1 fruit fly cellular context compared by ENCODE assay signal in genomic region chr2L:10386208-10386805, dm6.
TF ChIP-seq lines count a peak whose summit lies in the region.

Cdk1 (minus strand) TSS chr2L:10386262.
mRpS7 (plus strand) TSS chr2L:10386662.

TF ChIP-seq in whole organism, embryonic, 481 proteins besides CTCF, POLR2A, EP300 and RAD21 (continued from another document and continues in another):
- TF ChIP-seq Med (GFP tag; lab: Kevin White, UChicago) (peak; percentile 86), CG3163 (GFP tag; optimal IDR thresholded peaks at IDR 0.05; lab: Kevin White, UChicago) (peak; percentile 8), YL-1 (GFP tag; optimal IDR thresholded peaks at IDR 0.05; lab: Kevin White, UChicago) (peak; percentile 26), Bteb2 (GFP tag; optimal IDR thresholded peaks at IDR 0.05; lab: Kevin White, UChicago) (peak; percentile 69), lilli (GFP tag; optimal IDR thresholded peaks at IDR 0.05; lab: Kevin White, UChicago) (peak; percentile 71), yki (optimal IDR thresholded peaks at IDR 0.05; lab: Kevin White, UChicago) (no peak), Hand (GFP tag; optimal IDR thresholded peaks at IDR 0.05; lab: Kevin White, UChicago) (no peak), ATbp (GFP tag; optimal IDR thresholded peaks at IDR 0.05; lab: Kevin White, UChicago) (no peak), dmrt99B (tag; optimal IDR thresholded peaks at IDR 0.05; lab: Kevin White, UChicago) (peak; percentile 78), ara (GFP tag; IDR thresholded peaks at IDR 0.05; lab: Robert Waterston, UW) (no peak), odd (GFP tag; optimal IDR thresholded peaks at IDR 0.05; lab: Kevin White, UChicago) (no peak), sc (optimal IDR thresholded peaks at IDR 0.05; lab: Kevin White, UChicago) (no peak), sc (GFP tag; optimal IDR thresholded peaks at IDR 0.05; lab: Kevin White, UChicago) (peak; percentile 36), tap (tag; optimal IDR thresholded peaks at IDR 0.05; lab: Kevin White, UChicago) (peak; percentile 61), nerfin-1 (tag; optimal IDR thresholded peaks at IDR 0.05; lab: Kevin White, UChicago) (peak; percentile 51), NC2α (GFP tag; optimal IDR thresholded peaks at IDR 0.05; lab: Kevin White, UChicago) (no peak), MESR4 (GFP tag; optimal IDR thresholded peaks at IDR 0.05; lab: Kevin White, UChicago) (peak; percentile 62), CG17802 (tag; optimal IDR thresholded peaks at IDR 0.05; lab: Kevin White, UChicago) (peak; percentile 85), CG6765 (GFP tag; optimal IDR thresholded peaks at IDR 0.05; lab: Kevin White, UChicago) (no peak), CG12769 (tag; optimal IDR thresholded peaks at IDR 0.05; lab: Kevin White, UChicago) (no peak), CG12236 (GFP tag; optimal IDR thresholded peaks at IDR 0.05; lab: Kevin White, UChicago) (no peak), Hmr (GFP tag; optimal IDR thresholded peaks at IDR 0.05; lab: Kevin White, UChicago) (peak; percentile 73), CG12942 (GFP tag; optimal IDR thresholded peaks at IDR 0.05; lab: Kevin White, UChicago) (peak; percentile 62), eyg (GFP tag; optimal IDR thresholded peaks at IDR 0.05; lab: Kevin White, UChicago) (no peak), phol (tag; optimal IDR thresholded peaks at IDR 0.05; lab: Kevin White, UChicago) (peak; percentile 89), grau (tag; optimal IDR thresholded peaks at IDR 0.05; lab: Kevin White, UChicago) (peak; percentile 81), tx (GFP tag; optimal IDR thresholded peaks at IDR 0.05; lab: Kevin White, UChicago) (peak; percentile 44), CG4328 (GFP tag; optimal IDR thresholded peaks at IDR 0.05; lab: Kevin White, UChicago) (no peak), CG6654 (GFP tag; optimal IDR thresholded peaks at IDR 0.05; lab: Kevin White, UChicago) (peak; percentile 7), CG18599 (GFP tag; optimal IDR thresholded peaks at IDR 0.05; lab: Kevin White, UChicago) (peak; percentile 75), CG6813 (GFP tag; optimal IDR thresholded peaks at IDR 0.05; lab: Kevin White, UChicago) (no peak), Dad (GFP tag; optimal IDR thresholded peaks at IDR 0.05; lab: Kevin White, UChicago) (peak; percentile 21), CG11456 (GFP tag; IDR thresholded peaks at IDR 0.05; lab: Robert Waterston, UW) (peak; percentile 52; the same call in 1 of the 3 replicates), al (GFP tag; IDR thresholded peaks at IDR 0.05; lab: Robert Waterston, UW) (peak; percentile 54), CG11695 (GFP tag; IDR thresholded peaks at IDR 0.05; lab: Robert Waterston, UW) (peak; percentile 70), CG8089 (GFP tag; optimal IDR thresholded peaks at IDR 0.05; lab: Kevin White, UChicago) (peak; percentile 42), CG10209 (GFP tag; optimal IDR thresholded peaks at IDR 0.05; lab: Kevin White, UChicago) (peak; percentile 68), sisA (GFP tag; IDR thresholded peaks at IDR 0.05; lab: Robert Waterston, UW) (peak; percentile 38; the same call in 1 of the 2 replicates), trem (tag; optimal IDR thresholded peaks at IDR 0.05; lab: Kevin White, UChicago) (peak; percentile 61), ems (GFP tag; optimal IDR thresholded peaks at IDR 0.05; lab: Kevin White, UChicago) (no peak), Nf-YB (GFP tag; optimal IDR thresholded peaks at IDR 0.05; lab: Kevin White, UChicago) (peak; percentile 51), Myb (GFP tag; optimal IDR thresholded peaks at IDR 0.05; lab: Kevin White, UChicago) (peak; percentile 40), z (GFP tag; IDR thresholded peaks at IDR 0.05; lab: Robert Waterston, UW) (no peak), Xbp1 (GFP tag; optimal IDR thresholded peaks at IDR 0.05; lab: Kevin White, UChicago) (peak; percentile 77), CG10979 (tag; optimal IDR thresholded peaks at IDR 0.05; lab: Kevin White, UChicago) (peak; percentile 70), CG16813 (GFP tag; IDR thresholded peaks at IDR 0.05; lab: Robert Waterston, UW; ENCODE audit: partially characterized antibody) (no peak), Rx (GFP tag; IDR thresholded peaks at IDR 0.05; lab: Robert Waterston, UW) (no peak), Awh (GFP tag; IDR thresholded peaks at IDR 0.05; lab: Robert Waterston, UW) (peak; percentile 54; the same call in 1 of the 2 replicates), Dek (tag; optimal IDR thresholded peaks at IDR 0.05; lab: Kevin White, UChicago) (peak; percentile 81), gt (GFP tag; IDR thresholded peaks at IDR 0.05; lab: Robert Waterston, UW) (no peak), amos (GFP tag; IDR thresholded peaks at IDR 0.05; lab: Robert Waterston, UW; ENCODE audit: partially characterized antibody) (no peak), mld (GFP tag; IDR thresholded peaks at IDR 0.05; lab: Robert Waterston, UW; ENCODE audit: partially characterized antibody) (no peak), unpg (GFP tag; optimal IDR thresholded peaks at IDR 0.05; lab: Kevin White, UChicago) (peak; percentile 79), zf30C (GFP tag; optimal IDR thresholded peaks at IDR 0.05; lab: Kevin White, UChicago) (no peak), stwl (tag; optimal IDR thresholded peaks at IDR 0.05; lab: Kevin White, UChicago) (no peak), mam (GFP tag; optimal IDR thresholded peaks at IDR 0.05; lab: Kevin White, UChicago) (peak; percentile 56), sd (tag; optimal IDR thresholded peaks at IDR 0.05; lab: Kevin White, UChicago) (peak; percentile 59), CG10959 (GFP tag; IDR thresholded peaks at IDR 0.05; lab: Robert Waterston, UW) (no peak), CG8388 (GFP tag; optimal IDR thresholded peaks at IDR 0.05; lab: Kevin White, UChicago) (peak; percentile 79), sens (GFP tag; lab: Kevin White, UChicago) (peak; percentile 94), CG7928 (GFP tag; optimal IDR thresholded peaks at IDR 0.05; lab: Kevin White, UChicago) (peak; percentile 18), bigmax (GFP tag; optimal IDR thresholded peaks at IDR 0.05; lab: Kevin White, UChicago) (no peak), vfl (GFP tag; optimal IDR thresholded peaks at IDR 0.05; lab: Kevin White, UChicago) (no peak), CG42726 (GFP tag; IDR thresholded peaks at IDR 0.05; lab: Robert Waterston, UW; ENCODE audit: partially characterized antibody) (no peak), CG2875 (GFP tag; optimal IDR thresholded peaks at IDR 0.05; lab: Kevin White, UChicago) (peak; percentile 27), dan (GFP tag; IDR thresholded peaks at IDR 0.05; lab: Robert Waterston, UW) (no peak), CG1602 (GFP tag; optimal IDR thresholded peaks at IDR 0.05; lab: Kevin White, UChicago) (peak; percentile 70), shn (GFP tag; optimal IDR thresholded peaks at IDR 0.05; lab: Kevin White, UChicago) (peak; percentile 31), CG4282 (GFP tag; optimal IDR thresholded peaks at IDR 0.05; lab: Kevin White, UChicago) (no peak), dati (GFP tag; IDR thresholded peaks at IDR 0.05; lab: Robert Waterston, UW) (peak; percentile 16; the same call in 1 of the 2 replicates), CG10267 (tag; optimal IDR thresholded peaks at IDR 0.05; lab: Kevin White, UChicago) (peak; percentile 74), MBD-R2 (GFP tag; IDR thresholded peaks at IDR 0.05; lab: Robert Waterston, UW) (0 out of 2 replicates have a peak, but pooled peaks have one; percentile 18), Xrp1 (GFP tag; IDR thresholded peaks at IDR 0.05; lab: Robert Waterston, UW) (peak; percentile 69), emc (GFP tag; optimal IDR thresholded peaks at IDR 0.05; lab: Kevin White, UChicago) (no peak), tna (GFP tag; IDR thresholded peaks at IDR 0.05; lab: Robert Waterston, UW; ENCODE audit: partially characterized antibody) (no peak), CG32772 (GFP tag; IDR thresholded peaks at IDR 0.05; lab: Robert Waterston, UW) (peak; percentile 72), Side (GFP tag; optimal IDR thresholded peaks at IDR 0.05; lab: Kevin White, UChicago) (peak; percentile 18), Fer3 (tag; optimal IDR thresholded peaks at IDR 0.05; lab: Kevin White, UChicago) (peak; percentile 74), Dbx (GFP tag; IDR thresholded peaks at IDR 0.05; lab: Robert Waterston, UW) (peak; percentile 63; the same call in 2 of the 3 replicates), gem (tag; optimal IDR thresholded peaks at IDR 0.05; lab: Kevin White, UChicago) (peak; percentile 90), chm (GFP tag; IDR thresholded peaks at IDR 0.05; lab: Robert Waterston, UW) (peak; percentile 68), disco-r (GFP tag; optimal IDR thresholded peaks at IDR 0.05; lab: Kevin White, UChicago) (peak; percentile 18), CG11504 (tag; optimal IDR thresholded peaks at IDR 0.05; lab: Kevin White, UChicago) (peak; percentile 85), CG2120 (GFP tag; optimal IDR thresholded peaks at IDR 0.05; lab: Kevin White, UChicago) (peak; percentile 80), row (GFP tag; IDR thresholded peaks at IDR 0.05; lab: Robert Waterston, UW) (peak; percentile 81), Bdp1 (GFP tag; optimal IDR thresholded peaks at IDR 0.05; lab: Kevin White, UChicago) (no peak), CG12155 (GFP tag; optimal IDR thresholded peaks at IDR 0.05; lab: Kevin White, UChicago) (peak; percentile 69), Ets97D (GFP tag; optimal IDR thresholded peaks at IDR 0.05; lab: Kevin White, UChicago) (peak; percentile 31), Mad (GFP tag; optimal IDR thresholded peaks at IDR 0.05; lab: Kevin White, UChicago) (peak; percentile 40), Hr39 (optimal IDR thresholded peaks at IDR 0.05; lab: Kevin White, UChicago) (no peak), CG33213 (GFP tag; optimal IDR thresholded peaks at IDR 0.05; lab: Kevin White, UChicago) (no peak), CG31224 (GFP tag; IDR thresholded peaks at IDR 0.05; lab: Robert Waterston, UW) (peak; percentile 39; the same call in 1 of the 2 replicates), Ravus (GFP tag; IDR thresholded peaks at IDR 0.05; lab: Robert Waterston, UW) (no peak; the same call in 1 of the 2 replicates), D (optimal IDR thresholded peaks at IDR 0.05; lab: Kevin White, UChicago) (no peak), D (GFP tag; optimal IDR thresholded peaks at IDR 0.05; lab: Kevin White, UChicago) (peak; percentile 64), tll (GFP tag; optimal IDR thresholded peaks at IDR 0.05; lab: Kevin White, UChicago) (peak in 1 of 2 experiments; percentile 9), CG17186 (GFP tag; optimal IDR thresholded peaks at IDR 0.05; lab: Kevin White, UChicago) (peak; percentile 30), Neu2 (GFP tag; optimal IDR thresholded peaks at IDR 0.05; lab: Kevin White, UChicago; ENCODE audit: borderline replicate concordance) (no peak), vnd (GFP tag; IDR thresholded peaks at IDR 0.05; lab: Robert Waterston, UW; ENCODE audit: partially characterized antibody) (no peak), HLH4C (GFP tag; IDR thresholded peaks at IDR 0.05; lab: Robert Waterston, UW; ENCODE audit: partially characterized antibody) (no peak), hb (GFP tag; IDR thresholded peaks at IDR 0.05; lab: Robert Waterston, UW; ENCODE audit: partially characterized antibody) (no peak), toy (GFP tag; IDR thresholded peaks at IDR 0.05; lab: Robert Waterston, UW) (no peak), CG4404 (GFP tag; IDR thresholded peaks at IDR 0.05; lab: Robert Waterston, UW) (peak; percentile 48), CG12659 (GFP tag; optimal IDR thresholded peaks at IDR 0.05; lab: Kevin White, UChicago) (peak; percentile 76), aop (GFP tag; IDR thresholded peaks at IDR 0.05; lab: Robert Waterston, UW) (no peak), CG15011 (GFP tag; optimal IDR thresholded peaks at IDR 0.05; lab: Kevin White, UChicago) (peak; percentile 41), CG1792 (GFP tag; optimal IDR thresholded peaks at IDR 0.05; lab: Kevin White, UChicago) (no peak), pita (GFP tag; optimal IDR thresholded peaks at IDR 0.05; lab: Kevin White, UChicago) (no peak), CG13296 (GFP tag; optimal IDR thresholded peaks at IDR 0.05; lab: Kevin White, UChicago) (peak; percentile 54), CG1603 (tag; optimal IDR thresholded peaks at IDR 0.05; lab: Kevin White, UChicago) (peak; percentile 98), klu (GFP tag; IDR thresholded peaks at IDR 0.05; lab: Robert Waterston, UW) (no peak; the same call in 1 of the 2 replicates), dysf (GFP tag; IDR thresholded peaks at IDR 0.05; lab: Robert Waterston, UW) (peak; percentile 77; the same call in 2 of the 3 replicates), org-1 (GFP tag; optimal IDR thresholded peaks at IDR 0.05; lab: Kevin White, UChicago) (no peak), CG12071 (GFP tag; optimal IDR thresholded peaks at IDR 0.05; lab: Kevin White, UChicago) (no peak), pho (GFP tag; optimal IDR thresholded peaks at IDR 0.05; lab: Kevin White, UChicago) (peak; percentile 63), CG10366 (GFP tag; IDR thresholded peaks at IDR 0.05; lab: Robert Waterston, UW) (peak; percentile 69; the same call in 1 of the 2 replicates), CG2889 (GFP tag; IDR thresholded peaks at IDR 0.05; lab: Robert Waterston, UW) (peak; percentile 13; the same call in 1 of the 3 replicates), CG12219 (GFP tag; optimal IDR thresholded peaks at IDR 0.05; lab: Kevin White, UChicago) (peak; percentile 33), CG34422 (GFP tag; IDR thresholded peaks at IDR 0.05; lab: Robert Waterston, UW) (peak; percentile 34; the same call in 2 of the 3 replicates), Atf3 (GFP tag; optimal IDR thresholded peaks at IDR 0.05; lab: Kevin White, UChicago) (peak; percentile 68), pnt (GFP tag; optimal IDR thresholded peaks at IDR 0.05; lab: Kevin White, UChicago) (peak; percentile 57), CG3407 (GFP tag; optimal IDR thresholded peaks at IDR 0.05; lab: Kevin White, UChicago) (peak; percentile 44), sqz (GFP tag; optimal IDR thresholded peaks at IDR 0.05; lab: Kevin White, UChicago) (peak; percentile 39), Ada2b (GFP tag; IDR thresholded peaks at IDR 0.05; lab: Robert Waterston, UW) (peak; percentile 50; the same call in 1 of the 2 replicates), Chrac-16 (GFP tag; optimal IDR thresholded peaks at IDR 0.05; lab: Kevin White, UChicago) (peak; percentile 76), CG14014 (GFP tag; IDR thresholded peaks at IDR 0.05; lab: Robert Waterston, UW) (peak; percentile 70), ttk (GFP tag; IDR thresholded peaks at IDR 0.05; lab: Robert Waterston, UW) (peak; percentile 63; the same call in 1 of the 2 replicates), Oli (tag; optimal IDR thresholded peaks at IDR 0.05; lab: Kevin White, UChicago) (peak; percentile 77), kay (GFP tag; optimal IDR thresholded peaks at IDR 0.05; lab: Kevin White, UChicago) (no peak), CG17612 (GFP tag; IDR thresholded peaks at IDR 0.05; lab: Robert Waterston, UW) (no peak), Abd-B (GFP tag; optimal IDR thresholded peaks at IDR 0.05; lab: Kevin White, UChicago) (no peak)
